Worm (Caenorhabditis elegans) whole organism, late embryonic: ENCODE data around the gene let-92.

Experiments
- ama-1 ChIP-seq: fragments of 150-350 bp; optimal IDR thresholded peaks from 2 replicates; lab custom pipeline; 2014
- ceh-19 ChIP-seq: fragments of 200-800 bp; sonication (Bioruptor generic); optimal IDR thresholded peaks from 2 replicates; lab custom pipeline; 2018; ENCODE audit warnings: mild to moderate bottlenecking, missing genetic modification characterization, missing compliant biosample characterization
- hlh-15 ChIP-seq: sonication (generic microtip); optimal IDR thresholded peaks from 2 replicates; lab custom pipeline; 2016; ENCODE audit warnings: missing genetic modification characterization, missing compliant biosample characterization
- odd-2 ChIP-seq: sonication (generic microtip); optimal IDR thresholded peaks from 2 replicates; lab custom pipeline; 2017; ENCODE audit warnings: antibody characterized with exemption, mild to moderate bottlenecking, missing genetic modification characterization, missing compliant biosample characterization
- ztf-16 ChIP-seq: sonication (generic microtip); optimal IDR thresholded peaks from 2 replicates; lab custom pipeline; 2017; ENCODE audit warnings: missing genetic modification characterization, missing compliant biosample characterization

DNA sequence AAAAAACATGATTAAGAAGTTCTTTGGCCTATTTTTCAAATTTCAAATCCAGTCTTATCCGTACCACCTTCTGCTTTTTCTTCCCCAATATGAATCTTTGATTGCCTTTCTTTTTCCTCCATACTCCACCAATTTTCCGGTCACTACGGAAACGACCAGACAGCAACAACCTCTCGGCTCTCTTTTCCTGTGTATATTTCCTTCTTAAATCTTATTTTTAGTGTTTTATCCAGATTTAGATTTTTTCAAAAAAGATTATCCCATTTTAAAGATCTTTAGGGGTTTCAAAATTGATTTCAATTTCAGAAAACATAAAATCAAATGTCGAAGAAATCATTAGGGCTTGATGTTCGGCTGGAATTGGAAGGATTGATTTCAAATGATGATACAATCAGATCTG, 6.0 kb downstream of the let-92 start, which contains the start of gene trpa-1:
- TF ChIP-seq ceh-19 (GFP tag; lab: Kevin White, UChicago) (no peak), hlh-15 (tag; lab: Kevin White, UChicago) (no peak), ama-1 (lab: Kevin White, UChicago) (no peak), odd-2 (tag; lab: Kevin White, UChicago) (no peak), ztf-16 (no peak)
